Worm (Caenorhabditis elegans) whole organism, midembryonic: ENCODE data around the gene T05G5.5.

Experiments used
- T22C8.4 ChIP-seq: fragments of 200-800 bp; sonication (Bioruptor generic); IDR thresholded peaks from 2 replicates; pipeline ENCODE4 v1.3.6; 2022; ENCODE audit warnings: missing genetic modification characterization, missing compliant biosample characterization
- cog-1 ChIP-seq: sonication (generic microtip); optimal IDR thresholded peaks from 2 replicates; lab custom pipeline; 2016; ENCODE audit warnings: missing genetic modification characterization, missing compliant biosample characterization
- flt-1 ChIP-seq: fragments of 200-800 bp; sonication (Bioruptor generic); IDR thresholded peaks from 2 replicates; pipeline ENCODE4 v1.3.6; 2022; ENCODE audit warnings: missing genetic modification characterization, missing compliant biosample characterization
- klf-2 ChIP-seq: fragments of 200-800 bp; sonication (Bioruptor generic); conservative IDR thresholded peaks from 2 replicates; pipeline ENCODE4 v1.3.6; 2022; ENCODE audit warnings: missing genetic modification reagents, missing genetic modification characterization, missing compliant biosample characterization
- med-1 ChIP-seq: sonication (generic microtip); optimal IDR thresholded peaks from 2 replicates; lab custom pipeline; 2017; ENCODE audit warnings: missing genetic modification characterization, mild to moderate bottlenecking, missing compliant biosample characterization, antibody characterized with exemption, missing genetic modification reagents; ENCODE audit not compliant: insufficient read depth
- ref-1 ChIP-seq: fragments of 200-800 bp; sonication (Bioruptor generic); conservative IDR thresholded peaks from 2 replicates; pipeline ENCODE4 v1.3.6; 2022; ENCODE audit warnings: missing genetic modification reagents, missing genetic modification characterization, missing compliant biosample characterization
- tab-1 ChIP-seq: fragments of 200-800 bp; sonication (Bioruptor generic); IDR thresholded peaks from 2 replicates; pipeline ENCODE4 v1.3.6; 2022; ENCODE audit warnings: missing genetic modification characterization, missing compliant biosample characterization
- ztf-23 ChIP-seq: fragments of 200-800 bp; sonication (Bioruptor generic); IDR thresholded peaks from 2 replicates; pipeline ENCODE4 v1.3.6; 2022; ENCODE audit warnings: missing genetic modification reagents, missing genetic modification characterization, missing compliant biosample characterization
- ztf-29 ChIP-seq: fragments of 200-800 bp; sonication (Bioruptor generic); IDR thresholded peaks from 2 replicates; pipeline ENCODE4 v1.3.6; 2022; ENCODE audit warnings: missing genetic modification reagents, missing genetic modification characterization, missing compliant biosample characterization

Gene T05G5.5

ce11 chrIII:9751074-9751473 is at the start of gene T05G5.5:
T05G5.5 (minus strand) TSS chrIII:9751432.
- TF ChIP-seq flt-1 (no peak), tab-1 (no peak), ztf-23 (GFP tag; lab: Robert Waterston, UW) (no peak), med-1 (GFP tag; lab: Kevin White, UChicago) (no peak), klf-2 (no peak), ref-1 (no peak), ztf-29 (no peak), T22C8.4 (no peak), cog-1 (tag; lab: Kevin White, UChicago) (no peak)

ce11 chrIII:9798478-9799157 is 47.4 kb upstream of the T05G5.5 start, which contains the start of gene ZK632.2:
ZK632.2 (plus strand) TSS chrIII:9799107.
- TF ChIP-seq klf-2 (no peak), ztf-23 (GFP tag; lab: Robert Waterston, UW) (no peak), ref-1 (no peak)

ce11 chrIII:9796448-9796847 is 45.2 kb upstream of the T05G5.5 start, which contains the start of gene srxa-10:
srxa-10 (minus strand) TSS chrIII:9796548.
- no peak for TF ChIP-seq med-1 (GFP tag; lab: Kevin White, UChicago)
- TF ChIP-seq T22C8.4 = no peak

DNA sequence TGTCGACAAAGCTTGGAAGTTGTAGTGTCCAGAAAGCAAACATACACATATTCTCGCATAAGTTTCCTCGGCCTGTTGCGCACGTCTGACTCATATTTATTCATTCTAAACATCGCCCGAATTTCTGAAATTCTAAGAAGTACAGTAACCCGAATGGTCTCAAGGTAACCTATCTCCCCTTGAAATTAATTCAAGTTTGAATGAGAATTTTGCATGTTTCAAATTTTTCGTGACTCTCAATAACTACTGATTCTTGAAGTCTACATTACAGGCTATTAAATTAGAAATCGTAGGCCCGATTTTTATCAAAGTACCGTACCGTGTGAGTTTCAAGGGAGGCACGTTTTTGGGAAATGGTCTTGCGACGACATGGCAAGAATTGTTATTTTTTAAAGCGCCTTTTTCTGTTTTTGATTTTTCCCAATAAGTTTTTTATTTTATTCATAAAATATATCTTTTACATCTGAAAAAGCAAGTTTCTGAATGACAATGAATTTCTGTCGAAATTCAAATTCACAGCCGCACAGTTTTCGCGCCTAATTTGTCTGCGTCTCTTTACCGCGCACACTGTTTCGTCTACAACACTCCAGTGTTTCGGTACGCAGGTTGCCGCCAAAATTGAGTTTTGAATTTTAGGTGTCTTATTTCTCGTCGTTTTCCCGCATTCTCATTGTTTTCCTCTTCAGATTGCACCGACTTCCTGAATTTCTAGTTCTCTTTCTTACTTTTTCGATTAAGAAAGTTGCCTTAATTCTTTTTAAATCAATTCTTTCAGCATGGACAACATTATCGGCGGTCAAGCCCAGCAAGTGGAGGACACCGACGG is 42.6 kb upstream of the T05G5.5 start, which contains the start of the genes R10E11.9 and mcm-6:
Gene R10E11.9, minus strand, starts transcription at position 51 of the 826 bp plus-strand sequence.
Gene mcm-6, plus strand, starts transcription at position 776 of the 826 bp plus-strand sequence.
- TF ChIP-seq ref-1 (no peak), cog-1 (tag; lab: Kevin White, UChicago) (no peak), ztf-29 (no peak), flt-1 (no peak)

DNA sequence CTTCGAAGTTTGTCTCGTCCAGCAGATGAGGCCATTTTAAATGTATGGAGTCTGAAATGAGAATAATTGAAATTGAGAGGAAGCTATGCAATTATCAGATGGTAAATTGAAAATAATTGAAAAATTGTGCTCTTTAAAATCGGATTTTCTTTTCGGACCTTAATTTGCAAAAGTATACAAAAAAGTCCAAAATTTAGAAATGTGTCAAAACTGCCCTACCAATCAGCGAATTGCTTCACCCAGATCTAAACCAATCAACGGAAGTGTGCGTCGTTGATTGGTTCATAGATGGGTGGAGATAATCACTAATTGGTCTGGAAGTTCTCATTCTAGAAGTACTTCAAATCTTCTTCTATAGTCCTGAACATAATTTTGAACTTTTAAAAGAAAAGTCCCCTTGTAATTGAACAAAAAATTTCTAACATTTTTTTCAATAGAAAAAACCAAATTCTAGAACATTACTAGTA is 38.4 kb upstream of the T05G5.5 start, which contains the start of gene R10E11.5:
Gene R10E11.5, minus strand, starts transcription at position 51 of the 467 bp plus-strand sequence.
- no peak for TF ChIP-seq ztf-29
- TF ChIP-seq ref-1 = no peak
- TF ChIP-seq cog-1 (tag; lab: Kevin White, UChicago) = no peak
- TF ChIP-seq flt-1 = no peak
- TF ChIP-seq tab-1 = no peak
- no peak for TF ChIP-seq ztf-23 (GFP tag; lab: Robert Waterston, UW)
- no peak for TF ChIP-seq T22C8.4
- no peak for TF ChIP-seq med-1 (GFP tag; lab: Kevin White, UChicago)
- no peak for TF ChIP-seq klf-2

- no peak for TF ChIP-seq tab-1
- no peak for TF ChIP-seq cog-1 (tag; lab: Kevin White, UChicago)
- TF ChIP-seq ztf-23 (GFP tag; lab: Robert Waterston, UW) = no peak
- no peak for TF ChIP-seq ztf-29
- TF ChIP-seq ref-1 = no peak
- no peak for TF ChIP-seq T22C8.4
- no peak for TF ChIP-seq flt-1
- TF ChIP-seq med-1 (GFP tag; lab: Kevin White, UChicago) = no peak
- no peak for TF ChIP-seq klf-2
Observed at ce11 chrIII:9789083-9789482, 37.9 kb upstream of the T05G5.5 start.

- TF ChIP-seq cog-1 (tag; lab: Kevin White, UChicago) (no peak), klf-2 (no peak), ztf-23 (GFP tag; lab: Robert Waterston, UW) (no peak), med-1 (GFP tag; lab: Kevin White, UChicago) (no peak), ztf-29 (no peak), ref-1 (no peak), T22C8.4 (no peak), flt-1 (no peak), tab-1 (no peak)
Observed at ce11 chrIII:9786776-9787175, 35.5 kb upstream of the T05G5.5 start.

ce11 chrIII:9783133-9783590 is 31.9 kb upstream of the T05G5.5 start:
- no peak for TF ChIP-seq tab-1
- no peak for TF ChIP-seq ztf-23 (GFP tag; lab: Robert Waterston, UW)
- TF ChIP-seq cog-1 (tag; lab: Kevin White, UChicago) = no peak
- TF ChIP-seq T22C8.4 = no peak
- TF ChIP-seq ztf-29 = no peak
- TF ChIP-seq klf-2 = no peak
- TF ChIP-seq med-1 (GFP tag; lab: Kevin White, UChicago) = no peak
- TF ChIP-seq flt-1 = no peak
- no peak for TF ChIP-seq ref-1

ce11 chrIII:9782483-9783081 is 31.4 kb upstream of the T05G5.5 start, which contains the start of gene R10E11.6:
R10E11.6 (plus strand) TSS chrIII:9783006.
- TF ChIP-seq ztf-29 = no peak
- TF ChIP-seq tab-1 = no peak
- TF ChIP-seq T22C8.4 = no peak
- TF ChIP-seq flt-1 = no peak
- no peak for TF ChIP-seq cog-1 (tag; lab: Kevin White, UChicago)
- TF ChIP-seq klf-2 = no peak
- no peak for TF ChIP-seq ref-1
- TF ChIP-seq ztf-23 (GFP tag; lab: Robert Waterston, UW) = no peak
- no peak for TF ChIP-seq med-1 (GFP tag; lab: Kevin White, UChicago)

DNA sequence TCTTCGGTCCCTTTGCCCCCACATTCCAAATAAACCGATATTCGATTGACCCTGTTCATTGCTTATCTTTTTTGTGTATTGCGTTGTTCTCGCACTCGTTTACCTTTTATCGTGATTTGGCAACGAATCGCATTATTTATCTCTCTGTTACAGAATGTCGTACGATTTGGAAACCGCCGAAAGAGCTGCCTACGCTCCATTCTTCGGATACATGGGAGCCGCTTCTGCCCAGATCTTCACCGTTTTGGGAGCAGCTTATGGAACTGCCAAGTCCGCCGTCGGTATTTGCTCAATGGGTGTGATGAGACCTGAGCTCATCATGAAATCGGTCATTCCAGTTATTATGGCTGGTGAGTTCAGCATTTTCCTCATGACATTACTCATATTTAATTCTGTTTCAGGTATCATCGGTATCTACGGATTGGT is 30.8 kb upstream of the T05G5.5 start, which contains the start of gene vha-2:
Gene vha-2, plus strand, starts transcription at position 154 of the 426 bp plus-strand sequence.
- TF ChIP-seq tab-1 (no peak), T22C8.4 (no peak), cog-1 (tag; lab: Kevin White, UChicago) (no peak), klf-2 (no peak), med-1 (GFP tag; lab: Kevin White, UChicago) (no peak), ztf-29 (no peak), ztf-23 (GFP tag; lab: Robert Waterston, UW) (no peak), flt-1 (no peak), ref-1 (no peak)
